Worm (Caenorhabditis elegans) whole organism, L3 larva: ENCODE measurements around the gene ins-12.

ENCODE experiments used
- ama-1 ChIP-seq: fragments of 150-350 bp; optimal IDR thresholded peaks from 2 replicates; lab custom pipeline; 2018
- ceh-28 ChIP-seq: fragments of 150-350 bp; optimal IDR thresholded peaks from 2 replicates; lab custom pipeline; 2014; ENCODE audit warnings: missing biosample characterization, missing genetic modification reagents, missing genetic modification characterization
- ceh-82 ChIP-seq: fragments of 150-350 bp; optimal IDR thresholded peaks from 2 replicates; lab custom pipeline; 2014; ENCODE audit warnings: missing biosample characterization, missing genetic modification characterization
- egl-5 ChIP-seq: fragments of 150-350 bp; optimal IDR thresholded peaks from 2 replicates; lab custom pipeline; 2017; ENCODE audit warnings: missing biosample characterization, missing genetic modification reagents, missing genetic modification characterization, inconsistent platforms
- elt-2 ChIP-seq: sonication (generic microtip); optimal IDR thresholded peaks from 2 replicates; lab custom pipeline; 2016; ENCODE audit warnings: missing genetic modification reagents, mild to moderate bottlenecking, missing genetic modification characterization, missing compliant biosample characterization
- elt-3 ChIP-seq, 3 experiments: fragments of 150-350 bp in 1 of 3; sonication (generic microtip) in 2 of 3; optimal IDR thresholded peaks; 2 replicates in 2 of 3; 4 replicates in 1 of 3; lab custom pipeline; 2014 to 2017; ENCODE audit warnings: missing biosample characterization in 3 of 3, missing genetic modification characterization in 3 of 3
- jun-1 ChIP-seq: fragments of 150-350 bp; optimal IDR thresholded peaks from 2 replicates; lab custom pipeline; 2014; ENCODE audit warnings: missing biosample characterization, missing genetic modification reagents, missing genetic modification characterization
- nhr-11 ChIP-seq: fragments of 150-350 bp; optimal IDR thresholded peaks from 2 replicates; lab custom pipeline; 2014; ENCODE audit warnings: missing biosample characterization, missing genetic modification characterization
- nhr-23 ChIP-seq: fragments of 150-350 bp; optimal IDR thresholded peaks from 2 replicates; lab custom pipeline; 2014; ENCODE audit warnings: missing biosample characterization, missing genetic modification reagents, missing genetic modification characterization
- nhr-77 ChIP-seq: fragments of 150-350 bp; optimal IDR thresholded peaks from 2 replicates; lab custom pipeline; 2014; ENCODE audit warnings: missing biosample characterization, missing genetic modification characterization
- snpc-4 ChIP-seq: fragments of 150-350 bp; optimal IDR thresholded peaks from 2 replicates; lab custom pipeline; 2014; ENCODE audit warnings: missing biosample characterization, missing genetic modification characterization

DNA sequence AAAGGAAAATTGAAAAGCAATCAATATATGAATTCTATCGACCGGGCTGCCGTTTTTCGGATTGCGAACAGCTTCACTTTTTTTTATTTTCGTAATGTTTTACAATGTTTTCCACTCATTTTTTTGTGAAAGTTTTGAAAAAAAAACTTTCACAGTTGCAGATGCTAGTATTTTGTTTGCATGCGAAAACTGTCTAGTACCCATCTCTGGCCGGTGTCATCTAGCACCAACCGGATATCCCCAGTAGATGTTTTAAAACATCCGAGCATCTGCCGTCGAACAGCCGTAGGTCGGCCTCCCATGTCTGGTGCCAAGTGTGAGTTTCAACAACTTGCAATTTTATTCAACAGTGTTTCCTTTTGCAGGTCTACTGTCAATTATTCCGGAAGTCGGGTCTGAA is 33.0 kb upstream of the ins-12 start, which contains the start of gene ZK177.12:
- no peak for TF ChIP-seq egl-5 (tag; lab: Kevin White, UChicago)
- TF ChIP-seq snpc-4 (tag; lab: Kevin White, UChicago) = no peak
- no peak for TF ChIP-seq nhr-77 (tag; lab: Kevin White, UChicago)
- no peak for TF ChIP-seq ceh-28
- no peak for TF ChIP-seq nhr-11 (tag; lab: Kevin White, UChicago)
- no peak for TF ChIP-seq elt-2 (tag; lab: Kevin White, UChicago)
- no peak for TF ChIP-seq ceh-82 (tag; lab: Kevin White, UChicago)
- TF ChIP-seq elt-3 (tag; optimal IDR thresholded peaks at IDR 0.05; lab: Kevin White, UChicago) = no peak
- no peak for TF ChIP-seq nhr-23 (tag; lab: Kevin White, UChicago)
- TF ChIP-seq jun-1 (tag; lab: Kevin White, UChicago) = no peak
- TF ChIP-seq ama-1 (lab: Kevin White, UChicago) = no peak
